Worm (Caenorhabditis elegans) whole organism, midembryonic: ENCODE measurements around the gene dap-3.

ENCODE experiments used
- cog-1 ChIP-seq: sonication (generic microtip); optimal IDR thresholded peaks from 2 replicates; lab custom pipeline; 2016; ENCODE audit warnings: missing genetic modification characterization, missing compliant biosample characterization
- ref-1 ChIP-seq: fragments of 200-800 bp; sonication (Bioruptor generic); conservative IDR thresholded peaks from 2 replicates; pipeline ENCODE4 v1.3.6; 2022; ENCODE audit warnings: missing genetic modification reagents, missing genetic modification characterization, missing compliant biosample characterization

- no peak for TF ChIP-seq cog-1 (tag; lab: Kevin White, UChicago)
- TF ChIP-seq ref-1 (GFP tag; lab: Robert Waterston, UW), result no peak
Observed at ce11 chrII:10553377-10554045, 27.4 kb upstream of the dap-3 start.
